Worm (Caenorhabditis elegans) whole organism, L1 larva: ENCODE results near the gene C14F11.7.

ENCODE experiments used
- C04F5.9 ChIP-seq: sonication (generic microtip); optimal IDR thresholded peaks from 2 replicates; lab custom pipeline; 2016; ENCODE audit warnings: missing genetic modification characterization, missing compliant biosample characterization
- F16B12.6 ChIP-seq: fragments of 150-350 bp; optimal IDR thresholded peaks from 2 replicates; lab custom pipeline; 2014; ENCODE audit warnings: missing biosample characterization, missing genetic modification characterization
- Y116A8C.19 ChIP-seq: sonication (generic microtip); optimal IDR thresholded peaks from 2 replicates; lab custom pipeline; 2016; ENCODE audit warnings: missing compliant biosample characterization, missing genetic modification characterization, borderline replicate concordance
- aha-1 ChIP-seq: fragments of 150-350 bp; optimal IDR thresholded peaks from 2 replicates; lab custom pipeline; 2014; ENCODE audit warnings: missing biosample characterization, missing genetic modification characterization
- alr-1 ChIP-seq: fragments of 200-800 bp; sonication (Bioruptor generic); optimal IDR thresholded peaks from 2 replicates; lab custom pipeline; 2018; ENCODE audit warnings: borderline replicate concordance, mild to moderate bottlenecking, missing genetic modification characterization, missing compliant biosample characterization
- aly-2 ChIP-seq: fragments of 150-350 bp; optimal IDR thresholded peaks from 2 replicates; lab custom pipeline; 2014; ENCODE audit warnings: missing biosample characterization, missing genetic modification characterization
- ama-1 ChIP-seq: fragments of 150-350 bp; optimal IDR thresholded peaks from 2 replicates; lab custom pipeline; 2014
- blmp-1 ChIP-seq: fragments of 150-350 bp; optimal IDR thresholded peaks from 2 replicates; lab custom pipeline; 2014; ENCODE audit warnings: missing biosample characterization, missing genetic modification characterization
- ceh-63 ChIP-seq: fragments of 200-800 bp; sonication (Bioruptor generic); optimal IDR thresholded peaks from 2 replicates; lab custom pipeline; 2018; ENCODE audit warnings: mild to moderate bottlenecking, missing genetic modification characterization, missing compliant biosample characterization
- ceh-82 ChIP-seq, 3 experiments: fragments of 150-350 bp in 1 of 3; sonication (generic microtip) in 2 of 3; optimal IDR thresholded peaks; 2 replicates each; lab custom pipeline; 2014 to 2017; ENCODE audit warnings: missing biosample characterization in 3 of 3, missing genetic modification characterization in 3 of 3
- ces-1 ChIP-seq: fragments of 150-350 bp; optimal IDR thresholded peaks from 2 replicates; lab custom pipeline; 2014; ENCODE audit warnings: missing biosample characterization, missing genetic modification reagents, missing genetic modification characterization
- egl-13 ChIP-seq: sonication (generic microtip); optimal IDR thresholded peaks from 2 replicates; lab custom pipeline; 2016; ENCODE audit warnings: missing genotype, missing genetic modification reagents, missing genetic modification characterization, missing compliant biosample characterization
- egl-27 ChIP-seq, 2 experiments: fragments of 150-350 bp in 1 of 2; sonication (generic microtip); optimal IDR thresholded peaks; 3 replicates each; lab custom pipeline; 2017 to 2018; ENCODE audit warnings: missing biosample characterization in 2 of 2, missing genetic modification characterization in 2 of 2, missing genetic modification reagents in 2 of 2
- elt-2 ChIP-seq: sonication (generic microtip); optimal IDR thresholded peaks from 2 replicates; lab custom pipeline; 2016; ENCODE audit warnings: missing genetic modification characterization, mild to moderate bottlenecking, inconsistent platforms, missing compliant biosample characterization, missing genetic modification reagents
- elt-3 ChIP-seq, 6 experiments: fragments of 150-350 bp in 1 of 6; sonication (generic microtip); optimal IDR thresholded peaks; 2 replicates each; lab custom pipeline; 2017 to 2018; ENCODE audit warnings: missing biosample characterization in 6 of 6, missing genetic modification characterization in 6 of 6, inconsistent platforms in 1 of 6
- ets-5 ChIP-seq: fragments of 200-800 bp; sonication (Bioruptor generic); IDR thresholded peaks from 2 replicates; pipeline ENCODE4 v1.3.6; 2022; ENCODE audit warnings: missing genetic modification characterization, missing compliant biosample characterization
- fkh-10 ChIP-seq: sonication (generic microtip); optimal IDR thresholded peaks from 2 replicates; lab custom pipeline; 2017; ENCODE audit warnings: missing biosample characterization, missing genetic modification reagents, missing genetic modification characterization
- fkh-4 ChIP-seq: sonication (generic microtip); optimal IDR thresholded peaks from 2 replicates; lab custom pipeline; 2016; ENCODE audit warnings: missing compliant biosample characterization, missing genetic modification characterization, borderline replicate concordance
- fos-1 ChIP-seq: fragments of 150-350 bp; optimal IDR thresholded peaks from 2 replicates; lab custom pipeline; 2014; ENCODE audit warnings: missing biosample characterization, missing genetic modification characterization
- lin-13 ChIP-seq: fragments of 150-350 bp; optimal IDR thresholded peaks from 2 replicates; lab custom pipeline; 2014; ENCODE audit warnings: missing biosample characterization, missing genetic modification reagents, missing genetic modification characterization
- lin-14 ChIP-seq: fragments of 200-800 bp; sonication (Bioruptor generic); optimal IDR thresholded peaks from 2 replicates; lab custom pipeline; 2018; ENCODE audit warnings: mild to moderate bottlenecking, missing genetic modification characterization, moderate library complexity, missing compliant biosample characterization
- lin-35 ChIP-seq, 2 experiments: fragments of 150-350 bp; optimal IDR thresholded peaks; 2 replicates each; lab custom pipeline; 2014; ENCODE audit warnings: missing biosample characterization in 2 of 2, missing genetic modification characterization in 2 of 2, missing genetic modification reagents in 2 of 2
- lin-39 ChIP-seq: fragments of 150-350 bp; optimal IDR thresholded peaks from 2 replicates; lab custom pipeline; 2014; ENCODE audit warnings: missing biosample characterization, missing genetic modification reagents, missing genetic modification characterization
- lir-3 ChIP-seq: sonication (generic microtip); optimal IDR thresholded peaks from 2 replicates; lab custom pipeline; 2016; ENCODE audit warnings: mild to moderate bottlenecking, missing genetic modification characterization, moderate library complexity, missing compliant biosample characterization; ENCODE audit not compliant: poor library complexity
- lsy-2 ChIP-seq, 2 experiments: fragments of 150-350 bp; optimal IDR thresholded peaks; 2 replicates each; lab custom pipeline; 2014; ENCODE audit warnings: missing biosample characterization in 2 of 2, missing genetic modification characterization in 2 of 2
- mdl-1 ChIP-seq, 2 experiments: fragments of 150-350 bp; optimal IDR thresholded peaks; 2 replicates each; lab custom pipeline; 2014 to 2017; ENCODE audit warnings: missing biosample characterization in 2 of 2, missing genetic modification characterization in 2 of 2, inconsistent platforms in 1 of 2
- mef-2 ChIP-seq: fragments of 150-350 bp; optimal IDR thresholded peaks from 2 replicates; lab custom pipeline; 2014; ENCODE audit warnings: missing biosample characterization, missing genetic modification characterization
- mep-1 ChIP-seq: fragments of 150-350 bp; optimal IDR thresholded peaks from 2 replicates; lab custom pipeline; 2014; ENCODE audit warnings: missing biosample characterization, missing genetic modification characterization
- nhr-11 ChIP-seq: fragments of 150-350 bp; optimal IDR thresholded peaks from 2 replicates; lab custom pipeline; 2014; ENCODE audit warnings: missing biosample characterization, missing genetic modification characterization
- nhr-12 ChIP-seq: sonication (generic microtip); optimal IDR thresholded peaks from 2 replicates; lab custom pipeline; 2017; ENCODE audit warnings: missing biosample characterization, missing genetic modification characterization
- nhr-19 ChIP-seq: fragments of 200-800 bp; sonication (Bioruptor generic); conservative IDR thresholded peaks from 2 replicates; pipeline ENCODE4 v1.3.6; 2022; ENCODE audit warnings: missing genetic modification characterization, missing compliant biosample characterization
- nhr-20 ChIP-seq: sonication (generic microtip); optimal IDR thresholded peaks from 2 replicates; lab custom pipeline; 2016; ENCODE audit warnings: mild to moderate bottlenecking, missing genetic modification characterization, missing compliant biosample characterization
- nhr-71 ChIP-seq: sonication (generic microtip); optimal IDR thresholded peaks from 2 replicates; lab custom pipeline; 2016; ENCODE audit warnings: mild to moderate bottlenecking, missing genetic modification characterization, moderate library complexity, missing compliant biosample characterization
- nhr-90 ChIP-seq: sonication (generic microtip); optimal IDR thresholded peaks from 2 replicates; lab custom pipeline; 2016; ENCODE audit warnings: mild to moderate bottlenecking, missing genetic modification characterization, missing compliant biosample characterization; ENCODE audit not compliant: poor library complexity
- rnt-1 ChIP-seq: sonication (generic microtip); optimal IDR thresholded peaks from 2 replicates; lab custom pipeline; 2016; ENCODE audit warnings: mild to moderate bottlenecking, missing genetic modification characterization, moderate library complexity, missing compliant biosample characterization
- skn-1 ChIP-seq: fragments of 150-350 bp; optimal IDR thresholded peaks from 2 replicates; lab custom pipeline; 2014; ENCODE audit warnings: missing biosample characterization, missing genetic modification characterization
- snu-23 ChIP-seq: sonication (generic microtip); optimal IDR thresholded peaks from 2 replicates; lab custom pipeline; 2016; ENCODE audit warnings: missing genetic modification characterization, missing compliant biosample characterization
- sptf-1 ChIP-seq: fragments of 150-350 bp; optimal IDR thresholded peaks from 2 replicates; lab custom pipeline; 2014; ENCODE audit warnings: missing biosample characterization, missing genetic modification characterization
- unc-130 ChIP-seq: fragments of 150-350 bp; optimal IDR thresholded peaks from 2 replicates; lab custom pipeline; 2017; ENCODE audit warnings: missing biosample characterization, missing genetic modification characterization, inconsistent platforms
- unc-62 ChIP-seq: fragments of 150-350 bp; optimal IDR thresholded peaks from 2 replicates; lab custom pipeline; 2014; ENCODE audit warnings: missing biosample characterization, missing genetic modification reagents, missing genetic modification characterization
- xbp-1 ChIP-seq: sonication (generic microtip); optimal IDR thresholded peaks from 2 replicates; lab custom pipeline; 2016; ENCODE audit warnings: missing genetic modification characterization, missing compliant biosample characterization
- zag-1 ChIP-seq: fragments of 150-350 bp; optimal IDR thresholded peaks from 2 replicates; lab custom pipeline; 2014; ENCODE audit warnings: missing biosample characterization, missing genetic modification characterization
- ztf-11 ChIP-seq, 2 experiments: sonication (generic microtip); optimal IDR thresholded peaks; 2 replicates each; lab custom pipeline; 2016 to 2017; ENCODE audit warnings: missing genetic modification characterization in 2 of 2, missing biosample characterization in 1 of 2, missing compliant biosample characterization in 1 of 2
- ztf-4 ChIP-seq: fragments of 150-350 bp; optimal IDR thresholded peaks from 2 replicates; lab custom pipeline; 2014; ENCODE audit warnings: missing biosample characterization, missing genetic modification characterization

Gene C14F11.7

ce11 chrX:6208463-6208862 is at the start of gene C14F11.7:
TSS of gene C14F11.7 (minus strand) at chrX:6208563.
- TF ChIP-seq Y116A8C.19 (tag; lab: Kevin White, UChicago) = no peak
- TF ChIP-seq egl-13 = no peak
- TF ChIP-seq ztf-11 (tag; optimal IDR thresholded peaks at IDR 0.05; lab: Kevin White, UChicago) = no peak
- TF ChIP-seq sptf-1 (tag; lab: Kevin White, UChicago) = no peak
- TF ChIP-seq C04F5.9 (tag; lab: Kevin White, UChicago) = no peak
- TF ChIP-seq lir-3 (tag; lab: Kevin White, UChicago) = no peak
- TF ChIP-seq ama-1 (lab: Kevin White, UChicago) = no peak
- no peak for TF ChIP-seq F16B12.6
- TF ChIP-seq elt-3 (tag; optimal IDR thresholded peaks at IDR 0.05; lab: Kevin White, UChicago) = no peak
- TF ChIP-seq lsy-2 (tag; optimal IDR thresholded peaks at IDR 0.05; lab: Kevin White, UChicago) = no peak
- no peak for TF ChIP-seq alr-1 (tag; lab: Kevin White, UChicago)

- TF ChIP-seq F16B12.6 (no peak), lin-35 (GFP tag; optimal IDR thresholded peaks at IDR 0.05; lab: Kevin White, UChicago) (peak in 1 of 2 experiments; percentile 7), unc-62 (GFP tag; lab: Kevin White, UChicago) (no peak), lin-13 (GFP tag; lab: Kevin White, UChicago) (no peak), nhr-20 (tag; lab: Kevin White, UChicago) (no peak), alr-1 (tag; lab: Kevin White, UChicago) (no peak), nhr-90 (tag; lab: Kevin White, UChicago) (no peak)
- TF ChIP-seq, all 84 proteins: peak for 1
These were observed 48.6 kb upstream of the C14F11.7 start for ce11 chrX:6256969-6257368.

- TF ChIP-seq unc-62 (GFP tag; lab: Kevin White, UChicago) (no peak), nhr-19 (peak; percentile 11; the same call in 1 of the 2 replicates), fos-1 (tag; lab: Kevin White, UChicago) (peak; percentile 9), lin-14 (GFP tag; lab: Kevin White, UChicago) (peak; percentile 42), snu-23 (GFP tag; lab: Kevin White, UChicago) (peak; percentile 3), aha-1 (tag; lab: Kevin White, UChicago) (no peak), nhr-71 (tag; lab: Kevin White, UChicago) (peak; percentile 50), lin-35 (GFP tag; optimal IDR thresholded peaks at IDR 0.05; lab: Kevin White, UChicago) (peak in 1 of 2 experiments; percentile 32), nhr-20 (tag; lab: Kevin White, UChicago) (peak; percentile 73), ama-1 (lab: Kevin White, UChicago) (no peak), ztf-4 (tag; lab: Kevin White, UChicago) (peak; percentile 31), lsy-2 (tag; optimal IDR thresholded peaks at IDR 0.05; lab: Kevin White, UChicago) (peak in 1 of 2 experiments; percentile 46), egl-27 (tag; optimal IDR thresholded peaks at IDR 0.05; lab: Kevin White, UChicago) (no peak), mdl-1 (tag; optimal IDR thresholded peaks at IDR 0.05; lab: Kevin White, UChicago) (peak in 1 of 2 experiments; percentile 60), elt-2 (peak; percentile 78), rnt-1 (tag; lab: Kevin White, UChicago) (peak; percentile 47)
These were observed 48.1 kb upstream of the C14F11.7 start for ce11 chrX:6256430-6256829.

ce11 chrX:6255561-6255960 is 47.2 kb upstream of the C14F11.7 start:
- TF ChIP-seq F16B12.6 (no peak), zag-1 (no peak), nhr-19 (peak; percentile 93), fkh-4 (tag; lab: Kevin White, UChicago) (no peak), lin-39 (tag; lab: Kevin White, UChicago) (peak; percentile 71), unc-62 (GFP tag; lab: Kevin White, UChicago) (no peak), ceh-63 (no peak), ztf-4 (tag; lab: Kevin White, UChicago) (peak; percentile 92), xbp-1 (tag; lab: Kevin White, UChicago) (peak; percentile 68), nhr-11 (tag; lab: Kevin White, UChicago) (peak; percentile 89), skn-1 (tag; lab: Kevin White, UChicago) (no peak), mep-1 (peak; percentile 57), ets-5 (GFP tag; lab: Robert Waterston, UW) (no peak), aly-2 (tag; lab: Kevin White, UChicago) (no peak), C04F5.9 (tag; lab: Kevin White, UChicago) (no peak), unc-130 (tag; lab: Kevin White, UChicago) (peak; percentile 95), ceh-82 (tag; optimal IDR thresholded peaks at IDR 0.05; lab: Kevin White, UChicago) (peak in 2 of 3 experiments; percentile 3 to 26), lin-13 (GFP tag; lab: Kevin White, UChicago) (peak; percentile 58), elt-2 (peak; percentile 92), ces-1 (GFP tag; lab: Kevin White, UChicago) (no peak), ama-1 (lab: Kevin White, UChicago) (peak; percentile 74), fkh-10 (GFP tag; lab: Kevin White, UChicago) (no peak), lin-35 (GFP tag; optimal IDR thresholded peaks at IDR 0.05; lab: Kevin White, UChicago) (peak; percentile 53 to 86), mef-2 (tag; lab: Kevin White, UChicago) (no peak), nhr-12 (tag; lab: Kevin White, UChicago) (no peak), blmp-1 (tag; lab: Kevin White, UChicago) (peak; percentile 98)
